Worm (Caenorhabditis elegans) whole organism, L4/young adult: ENCODE data around the gene srw-129.

Experiments
- W03F9.2 ChIP-seq: fragments of 150-350 bp; optimal IDR thresholded peaks from 2 replicates; lab custom pipeline; 2014; ENCODE audit warnings: missing biosample characterization, missing genetic modification characterization
- him-1 ChIP-seq: sonication (generic microtip); optimal IDR thresholded peaks from 2 replicates; lab custom pipeline; 2016; ENCODE audit warnings: missing genotype, missing genetic modification reagents, missing genetic modification characterization, missing compliant biosample characterization

- TF ChIP-seq him-1 (tag; lab: Kevin White, UChicago) (no peak), W03F9.2 (no peak)
Measured at ce11 chrV:3017930-3018329, 46.2 kb downstream of the srw-129 start.
